Worm (Caenorhabditis elegans) whole organism, midembryonic: ENCODE results near the gene F58F9.1.
"Not testable (repeated sequence)": the region's sequence is repeated elsewhere in the genome, so short reads cannot be mapped to it uniquely, and the experiment has no call there.

Experiments used
- T22C8.4 ChIP-seq: fragments of 200-800 bp; sonication (Bioruptor generic); IDR thresholded peaks from 2 replicates; pipeline ENCODE4 v1.3.6; 2022; ENCODE audit warnings: missing genetic modification characterization, missing compliant biosample characterization
- cog-1 ChIP-seq: sonication (generic microtip); optimal IDR thresholded peaks from 2 replicates; lab custom pipeline; 2016; ENCODE audit warnings: missing genetic modification characterization, missing compliant biosample characterization
- flt-1 ChIP-seq: fragments of 200-800 bp; sonication (Bioruptor generic); IDR thresholded peaks from 2 replicates; pipeline ENCODE4 v1.3.6; 2022; ENCODE audit warnings: missing genetic modification characterization, missing compliant biosample characterization
- klf-2 ChIP-seq: fragments of 200-800 bp; sonication (Bioruptor generic); conservative IDR thresholded peaks from 2 replicates; pipeline ENCODE4 v1.3.6; 2022; ENCODE audit warnings: missing genetic modification reagents, missing genetic modification characterization, missing compliant biosample characterization
- med-1 ChIP-seq: sonication (generic microtip); optimal IDR thresholded peaks from 2 replicates; lab custom pipeline; 2017; ENCODE audit warnings: missing genetic modification characterization, mild to moderate bottlenecking, missing compliant biosample characterization, antibody characterized with exemption, missing genetic modification reagents; ENCODE audit not compliant: insufficient read depth
- ref-1 ChIP-seq: fragments of 200-800 bp; sonication (Bioruptor generic); conservative IDR thresholded peaks from 2 replicates; pipeline ENCODE4 v1.3.6; 2022; ENCODE audit warnings: missing genetic modification reagents, missing genetic modification characterization, missing compliant biosample characterization
- tab-1 ChIP-seq: fragments of 200-800 bp; sonication (Bioruptor generic); IDR thresholded peaks from 2 replicates; pipeline ENCODE4 v1.3.6; 2022; ENCODE audit warnings: missing genetic modification characterization, missing compliant biosample characterization
- ztf-23 ChIP-seq: fragments of 200-800 bp; sonication (Bioruptor generic); IDR thresholded peaks from 2 replicates; pipeline ENCODE4 v1.3.6; 2022; ENCODE audit warnings: missing genetic modification reagents, missing genetic modification characterization, missing compliant biosample characterization
- ztf-29 ChIP-seq: fragments of 200-800 bp; sonication (Bioruptor generic); IDR thresholded peaks from 2 replicates; pipeline ENCODE4 v1.3.6; 2022; ENCODE audit warnings: missing genetic modification reagents, missing genetic modification characterization, missing compliant biosample characterization

Gene F58F9.1

DNA sequence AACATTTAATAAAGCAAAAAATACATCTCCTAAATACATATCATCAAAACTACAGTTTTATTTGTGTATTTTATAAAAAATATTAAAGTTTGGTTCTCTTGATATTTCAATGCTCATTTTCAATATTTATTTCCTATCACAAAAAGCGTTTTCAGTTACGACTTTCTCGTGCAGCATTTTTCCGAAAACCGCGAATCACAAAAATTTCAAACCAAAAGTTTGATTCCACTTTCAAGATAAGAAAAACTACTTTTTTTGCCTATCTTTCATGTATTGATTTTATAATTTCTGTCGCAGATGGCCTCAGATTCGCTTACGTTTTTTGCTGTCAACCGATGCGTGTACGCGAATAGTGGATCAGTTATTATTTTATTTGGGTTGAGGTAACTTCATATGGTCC is 30.2 kb upstream of the F58F9.1 start, which contains the start of gene C49A9.4:
C49A9.4 (plus strand) TSS at position 265 of the 400 bp plus-strand sequence.
- TF ChIP-seq cog-1 (no peak), ztf-23 (GFP tag; lab: Robert Waterston, UW) (no peak), klf-2 (GFP tag; lab: Robert Waterston, UW) (no peak), flt-1 (no peak), ref-1 (GFP tag; lab: Robert Waterston, UW) (no peak), T22C8.4 (no peak), ztf-29 (GFP tag; lab: Robert Waterston, UW) (no peak), med-1 (no peak), tab-1 (GFP tag; lab: Robert Waterston, UW) (no peak)

ce11 chrIV:6221878-6222277 is 27.8 kb upstream of the F58F9.1 start, which contains the start of gene C49A9.3:
Gene C49A9.3 (plus strand): TSS chrIV:6222089.
- no peak for TF ChIP-seq ztf-23 (GFP tag; lab: Robert Waterston, UW)
- TF ChIP-seq med-1 = no peak
- no peak for TF ChIP-seq flt-1
- no peak for TF ChIP-seq ref-1 (GFP tag; lab: Robert Waterston, UW)
- TF ChIP-seq klf-2 (GFP tag; lab: Robert Waterston, UW) = no peak
- TF ChIP-seq T22C8.4 = no peak
- TF ChIP-seq cog-1 = no peak

DNA sequence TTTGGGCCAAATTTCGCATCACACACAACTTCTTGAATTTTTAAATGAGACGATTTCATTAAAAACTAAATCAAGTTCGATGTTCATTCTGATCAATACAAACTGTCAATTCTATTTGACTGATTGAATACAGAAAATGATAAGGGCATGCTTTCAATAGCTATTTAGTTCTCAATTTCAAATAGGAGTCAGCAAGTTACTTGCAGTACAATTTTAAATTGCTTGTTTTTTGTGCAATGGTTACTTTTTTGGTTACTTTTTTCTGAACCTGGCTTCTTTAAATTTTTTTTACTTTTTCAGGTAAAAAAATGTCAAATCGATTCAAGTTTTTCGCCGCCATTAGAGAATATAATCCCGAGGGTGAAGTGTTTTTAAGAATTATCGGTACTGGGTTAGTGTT is 24.5 kb upstream of the F58F9.1 start, which contains the start of gene C49A9.2:
C49A9.2 (plus strand) TSS at position 301 of the 400 bp plus-strand sequence.
- TF ChIP-seq klf-2 (GFP tag; lab: Robert Waterston, UW) (no peak), ztf-29 (GFP tag; lab: Robert Waterston, UW) (no peak), T22C8.4 (no peak), cog-1 (no peak), med-1 (no peak), ztf-23 (GFP tag; lab: Robert Waterston, UW) (no peak), flt-1 (no peak), tab-1 (GFP tag; lab: Robert Waterston, UW) (no peak), ref-1 (GFP tag; lab: Robert Waterston, UW) (no peak)

DNA sequence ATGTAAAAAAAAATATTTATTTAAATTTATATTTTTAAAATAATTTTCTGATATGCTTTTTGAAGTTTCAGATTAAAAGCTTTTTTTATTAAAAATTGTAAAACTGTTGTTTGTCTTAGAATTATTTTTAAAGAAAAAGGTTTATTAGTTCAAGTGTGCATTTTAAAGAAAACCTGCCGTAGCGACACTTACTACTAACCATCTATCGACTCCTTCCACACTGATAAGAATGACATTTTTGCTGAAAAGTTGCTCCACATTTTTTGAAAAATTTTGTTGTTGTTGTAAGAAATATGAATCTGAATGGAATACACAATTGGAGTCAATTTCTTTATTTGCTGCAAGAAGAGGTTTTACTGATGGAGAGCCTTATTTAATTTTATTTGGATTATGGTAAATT is 21.7 kb upstream of the F58F9.1 start, which contains the start of gene C49A9.1:
C49A9.1 (plus strand) TSS at position 217 of the 400 bp plus-strand sequence.
- TF ChIP-seq cog-1 (no peak), ztf-29 (GFP tag; lab: Robert Waterston, UW) (no peak), ztf-23 (GFP tag; lab: Robert Waterston, UW) (no peak), flt-1 (no peak)

DNA sequence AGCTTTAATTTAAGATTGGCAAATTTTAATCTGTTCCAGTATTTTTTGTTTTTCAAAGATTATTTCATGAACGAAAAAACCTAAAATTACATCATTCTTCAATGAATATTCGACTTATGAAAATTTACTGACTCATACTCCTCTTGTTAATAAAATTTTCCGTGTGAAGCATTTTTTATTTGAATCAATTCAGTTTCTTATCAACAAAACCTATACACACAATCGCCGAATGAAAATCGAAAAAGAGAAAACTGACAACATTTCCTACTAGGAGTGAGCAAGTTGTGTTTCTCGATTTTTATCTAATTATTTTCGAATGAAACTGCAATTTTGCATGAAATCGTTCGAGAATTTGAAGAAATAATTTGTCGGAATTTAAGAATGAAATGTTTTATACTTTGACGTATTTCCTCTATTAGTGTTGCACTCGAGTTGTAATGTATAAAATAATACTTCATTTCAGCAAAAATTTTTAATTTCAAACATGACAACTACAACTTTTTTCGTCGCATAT is 19.0 kb upstream of the F58F9.1 start, which contains the start of gene F58F9.4:
F58F9.4 (plus strand) TSS at position 464 of the 514 bp plus-strand sequence.
- no peak for TF ChIP-seq ref-1 (GFP tag; lab: Robert Waterston, UW)

- TF ChIP-seq tab-1 (GFP tag; lab: Robert Waterston, UW) (no peak), ztf-29 (GFP tag; lab: Robert Waterston, UW) (no peak), T22C8.4 (no peak), ztf-23 (GFP tag; lab: Robert Waterston, UW) (no peak), med-1 (no peak), ref-1 (GFP tag; lab: Robert Waterston, UW) (no peak), flt-1 (no peak), cog-1 (no peak), klf-2 (GFP tag; lab: Robert Waterston, UW) (no peak)
These were observed 16.8 kb upstream of the F58F9.1 start, which contains the start of gene F58F9.3 for ce11 chrIV:6232769-6233290. Gene F58F9.3 (plus strand): TSS chrIV:6233240.

DNA sequence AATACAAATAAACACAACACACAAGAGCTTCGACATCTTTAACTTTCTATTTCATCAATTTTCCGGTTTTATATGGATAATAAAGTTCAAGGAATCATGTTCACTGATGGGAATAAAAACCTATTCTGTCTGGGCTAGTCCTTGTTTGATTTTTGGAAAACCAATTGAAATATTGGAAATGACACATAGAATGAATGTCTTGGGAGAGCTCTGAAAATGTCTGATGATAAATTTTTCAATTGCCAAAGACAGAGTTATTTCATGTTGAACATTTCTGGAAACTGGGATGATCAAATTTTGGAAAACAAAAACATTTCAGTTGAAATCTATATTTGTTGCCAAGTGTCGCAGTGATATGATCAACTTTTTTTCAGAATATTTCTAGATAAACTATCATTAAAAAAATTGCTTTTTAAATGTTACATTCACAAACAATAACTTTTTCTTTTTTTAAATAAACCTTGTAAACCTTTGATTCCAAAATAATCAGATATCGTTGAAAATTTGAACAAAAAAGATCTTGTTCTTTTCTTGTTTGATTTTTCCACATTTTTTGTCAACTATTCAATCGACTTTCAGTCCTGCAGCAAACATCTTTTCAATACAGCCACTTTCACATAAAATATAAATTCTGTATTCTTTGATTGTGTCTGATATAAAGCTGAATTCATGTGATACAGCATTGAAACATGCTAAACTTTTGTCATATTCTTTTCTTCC is 12.0 kb upstream of the F58F9.1 start, which contains the start of the genes F58F9.6 and F58F9.8:
F58F9.6 (minus strand) TSS at position 101 of the 720 bp plus-strand sequence.
F58F9.8 (plus strand) TSS at position 670 of the 720 bp plus-strand sequence.
- no peak for TF ChIP-seq ref-1 (GFP tag; lab: Robert Waterston, UW)

ce11 chrIV:6239993-6240392 is 9.6 kb upstream of the F58F9.1 start, which contains the start of gene F58F9.9:
Gene F58F9.9 (plus strand): TSS chrIV:6240293.
- TF ChIP-seq klf-2 (GFP tag; lab: Robert Waterston, UW) = no peak
- TF ChIP-seq med-1 = no peak
- no peak for TF ChIP-seq T22C8.4
- no peak for TF ChIP-seq ref-1 (GFP tag; lab: Robert Waterston, UW)
- no peak for TF ChIP-seq ztf-29 (GFP tag; lab: Robert Waterston, UW)
- TF ChIP-seq ztf-23 (GFP tag; lab: Robert Waterston, UW) = no peak
- no peak for TF ChIP-seq tab-1 (GFP tag; lab: Robert Waterston, UW)
- no peak for TF ChIP-seq cog-1
- TF ChIP-seq flt-1 = no peak

ce11 chrIV:6248486-6248885 is 1.2 kb upstream of the F58F9.1 start, which contains the start of gene acox-3:
Gene acox-3 (minus strand): TSS chrIV:6248492.
- no peak for TF ChIP-seq ref-1 (GFP tag; lab: Robert Waterston, UW)

DNA sequence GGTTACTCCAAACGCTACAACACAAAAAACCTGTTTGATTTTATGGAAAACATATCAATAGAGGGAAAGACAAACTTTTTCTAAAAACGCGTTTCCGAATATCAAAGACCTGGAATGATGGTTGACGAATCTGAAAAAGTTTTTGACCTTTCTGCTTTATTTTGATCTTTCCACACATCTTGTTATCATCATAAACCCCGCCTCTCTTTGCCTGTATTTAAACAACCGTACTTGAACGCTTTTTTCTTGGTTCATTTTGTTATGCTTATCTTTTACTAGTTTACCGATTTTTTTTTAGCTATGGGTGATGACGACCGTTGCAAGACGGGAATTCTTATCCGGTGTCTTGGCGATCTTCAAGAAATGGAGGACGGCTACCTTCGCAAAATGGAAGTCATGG is 3.4 kb downstream of the F58F9.1 start, which contains the start of gene T13A10.2:
T13A10.2 (plus strand) TSS at position 301 of the 400 bp plus-strand sequence.
- not testable (repeated sequence) for TF ChIP-seq ref-1 (GFP tag; lab: Robert Waterston, UW); ztf-23 (GFP tag; lab: Robert Waterston, UW); T22C8.4
